Fruit fly (Drosophila melanogaster) whole organism, embryonic: ENCODE measurements around the gene CG7601.

Experiments used
- CG10979 ChIP-seq: fragments of 200-800 bp; sonication (Bioruptor generic); optimal IDR thresholded peaks from 2 replicates; lab custom pipeline; 2018; ENCODE audit warnings: missing biosample characterization, mild to moderate bottlenecking, missing genetic modification characterization, moderate library complexity
- CG11504 ChIP-seq: fragments of 200-800 bp; sonication (Bioruptor generic); optimal IDR thresholded peaks from 3 replicates; lab custom pipeline; 2019; ENCODE audit warnings: missing biosample characterization, mild to moderate bottlenecking, missing genetic modification characterization, moderate library complexity
- CG15073 ChIP-seq: fragments of 200-800 bp; sonication (Bioruptor generic); optimal IDR thresholded peaks from 2 replicates; lab custom pipeline; 2016; ENCODE audit warnings: missing biosample characterization, missing genetic modification characterization
- CG17328 ChIP-seq: fragments of 200-800 bp; sonication (Bioruptor generic); IDR thresholded peaks from 2 replicates; pipeline ENCODE4 v1.3.6; 2022; ENCODE audit warnings: missing biosample characterization, missing genetic modification characterization
- CG18011 ChIP-seq: fragments of 200-800 bp; sonication (Bioruptor generic); optimal IDR thresholded peaks from 2 replicates; lab custom pipeline; 2017; ENCODE audit warnings: missing biosample characterization, missing genetic modification characterization, mild to moderate bottlenecking, moderate library complexity, missing genotype
- CG2120 ChIP-seq: fragments of 200-800 bp; sonication (Bioruptor generic); optimal IDR thresholded peaks from 3 replicates; lab custom pipeline; 2016; ENCODE audit warnings: missing biosample characterization, missing genetic modification characterization
- CG2199 ChIP-seq: fragments of 200-800 bp; sonication (Bioruptor generic); IDR thresholded peaks from 3 replicates; pipeline ENCODE4 v1.3.6; 2022; ENCODE audit warnings: missing biosample characterization, missing genetic modification characterization
- CG2712 ChIP-seq: fragments of 200-800 bp; optimal IDR thresholded peaks from 3 replicates; lab custom pipeline; 2019; ENCODE audit warnings: missing biosample characterization, mild to moderate bottlenecking, missing genetic modification characterization, moderate library complexity
- CG31224 ChIP-seq: fragments of 200-800 bp; sonication (Bioruptor generic); IDR thresholded peaks from 2 replicates; pipeline ENCODE4 v1.3.6; 2022; ENCODE audit warnings: missing biosample characterization, missing genetic modification characterization
- CG6689 ChIP-seq: fragments of 200-800 bp; sonication (Bioruptor generic); IDR thresholded peaks from 2 replicates; pipeline ENCODE4 v1.3.6; 2022; ENCODE audit warnings: missing biosample characterization, missing genetic modification characterization
- CG9932 ChIP-seq: fragments of 200-800 bp; sonication (Bioruptor generic); IDR thresholded peaks from 2 replicates; pipeline ENCODE4 v1.3.6; 2022; ENCODE audit warnings: missing biosample characterization, missing genetic modification characterization
- CHES-1-like ChIP-seq: fragments of 200-800 bp; sonication (Bioruptor generic); optimal IDR thresholded peaks from 2 replicates; lab custom pipeline; 2016; ENCODE audit warnings: missing biosample characterization, missing genetic modification characterization
- D19A ChIP-seq: fragments of 200-800 bp; optimal IDR thresholded peaks from 3 replicates; lab custom pipeline; 2019; ENCODE audit warnings: missing biosample characterization, mild to moderate bottlenecking, missing genetic modification characterization, moderate library complexity
- Hmr ChIP-seq: fragments of 200-800 bp; sonication (Bioruptor generic); optimal IDR thresholded peaks from 3 replicates; lab custom pipeline; 2017; ENCODE audit warnings: mild to moderate bottlenecking, missing biosample characterization, missing genetic modification reagents, missing genetic modification characterization
- Hr51 ChIP-seq, 2 experiments: fragments of 200-800 bp; sonication (Bioruptor generic); optimal IDR thresholded peaks; 2 replicates in 1 of 2; 3 replicates in 1 of 2; lab custom pipeline; 2016 to 2018; ENCODE audit warnings: missing biosample characterization in 2 of 2, missing genetic modification characterization in 2 of 2, mild to moderate bottlenecking in 1 of 2, moderate library complexity in 1 of 2
- MTF-1 ChIP-seq: fragments of 200-800 bp; sonication (Bioruptor generic); optimal IDR thresholded peaks from 2 replicates; lab custom pipeline; 2018; ENCODE audit warnings: missing biosample characterization, mild to moderate bottlenecking, missing genetic modification characterization, borderline replicate concordance
- Myb ChIP-seq: fragments of 200-800 bp; sonication (Bioruptor generic); optimal IDR thresholded peaks from 2 replicates; lab custom pipeline; 2016; ENCODE audit warnings: missing biosample characterization, missing genetic modification characterization
- Nf-YB ChIP-seq: fragments of 200-800 bp; sonication (Bioruptor generic); optimal IDR thresholded peaks from 3 replicates; lab custom pipeline; 2019; ENCODE audit warnings: missing biosample characterization, mild to moderate bottlenecking, missing genetic modification characterization, moderate library complexity
- Nf-YC ChIP-seq: fragments of 200-800 bp; optimal IDR thresholded peaks from 3 replicates; lab custom pipeline; 2019; ENCODE audit warnings: missing biosample characterization, mild to moderate bottlenecking, missing genetic modification characterization, moderate library complexity
- Sox100B ChIP-seq: fragments of 200-800 bp; sonication (Bioruptor generic); optimal IDR thresholded peaks from 3 replicates; lab custom pipeline; 2018; ENCODE audit warnings: missing biosample characterization, mild to moderate bottlenecking, missing genetic modification characterization
- Sry-δ ChIP-seq: fragments of 200-800 bp; sonication (Bioruptor generic); optimal IDR thresholded peaks from 2 replicates; lab custom pipeline; 2016; ENCODE audit warnings: missing biosample characterization, missing genetic modification characterization
- Trl ChIP-seq, 3 experiments: fragments of >200 bp in 2 of 3; fragments of 200-800 bp in 1 of 3; sonication (Bioruptor generic) in 1 of 3; optimal IDR thresholded peaks; 2 replicates in 1 of 3; 3 replicates in 2 of 3; lab custom pipeline; 2016 to 2017; ENCODE audit warnings: missing biosample characterization in 1 of 3, missing genetic modification characterization in 1 of 3
- ara ChIP-seq: fragments of 200-800 bp; sonication (Bioruptor generic); IDR thresholded peaks from 2 replicates; pipeline ENCODE4 v1.3.6; 2022; ENCODE audit warnings: missing biosample characterization, missing genetic modification characterization
- chinmo ChIP-seq: fragments of 200-800 bp; sonication (Bioruptor generic); IDR thresholded peaks from 4 replicates; pipeline ENCODE4 v1.3.6; 2022; ENCODE audit warnings: missing biosample characterization, missing genetic modification characterization; ENCODE audit not compliant: partially characterized antibody
- chm ChIP-seq: fragments of 200-800 bp; sonication (Bioruptor generic); IDR thresholded peaks from 2 replicates; pipeline ENCODE4 v1.3.6; 2022; ENCODE audit warnings: missing biosample characterization, missing genetic modification characterization
- ci ChIP-seq: fragments of 200-800 bp; sonication (Bioruptor generic); IDR thresholded peaks from 3 replicates; pipeline ENCODE4 v1.3.6; 2022; ENCODE audit warnings: missing biosample characterization, missing genetic modification characterization
- crol ChIP-seq: fragments of 200-800 bp; sonication (Bioruptor generic); IDR thresholded peaks from 2 replicates; pipeline ENCODE4 v1.3.6; 2022; ENCODE audit warnings: missing biosample characterization, missing genetic modification characterization
- en ChIP-seq: fragments of 200-800 bp; sonication (Bioruptor generic); optimal IDR thresholded peaks from 2 replicates; lab custom pipeline; 2016; ENCODE audit warnings: missing biosample characterization, missing genetic modification characterization
- fd102C ChIP-seq: fragments of 200-800 bp; sonication (Bioruptor generic); optimal IDR thresholded peaks from 2 replicates; lab custom pipeline; 2018; ENCODE audit warnings: missing biosample characterization, mild to moderate bottlenecking, missing genetic modification characterization, moderate library complexity
- grn ChIP-seq: fragments of 200-800 bp; sonication (Bioruptor generic); optimal IDR thresholded peaks from 3 replicates; lab custom pipeline; 2017; ENCODE audit warnings: missing biosample characterization, missing genetic modification characterization
- gsb-n ChIP-seq: fragments of 200-800 bp; sonication (Bioruptor generic); optimal IDR thresholded peaks from 3 replicates; lab custom pipeline; 2018; ENCODE audit warnings: missing biosample characterization, mild to moderate bottlenecking, missing genetic modification characterization
- mam ChIP-seq: fragments of 200-800 bp; sonication (Bioruptor generic); optimal IDR thresholded peaks from 3 replicates; lab custom pipeline; 2016; ENCODE audit warnings: missing biosample characterization, missing genetic modification characterization
- p53 ChIP-seq: fragments of 200-800 bp; sonication (Bioruptor generic); optimal IDR thresholded peaks from 2 replicates; lab custom pipeline; 2016; ENCODE audit warnings: missing biosample characterization, missing genetic modification characterization
- phol ChIP-seq: fragments of 200-800 bp; sonication (Bioruptor generic); optimal IDR thresholded peaks from 3 replicates; lab custom pipeline; 2018; ENCODE audit warnings: missing biosample characterization, mild to moderate bottlenecking, missing genetic modification characterization, moderate library complexity
- ranshi ChIP-seq: fragments of 200-800 bp; sonication (Bioruptor generic); IDR thresholded peaks from 2 replicates; pipeline ENCODE4 v1.3.6; 2022; ENCODE audit warnings: missing biosample characterization, missing genetic modification characterization
- rib ChIP-seq: fragments of 200-800 bp; sonication (Bioruptor generic); IDR thresholded peaks from 2 replicates; pipeline ENCODE4 v1.3.6; 2022; ENCODE audit warnings: missing biosample characterization, missing genetic modification characterization
- sens ChIP-seq: fragments of 200-800 bp; sonication (Bioruptor generic); peaks from one replicate; lab custom pipeline; 2016; ENCODE audit warnings: missing biosample characterization, missing genetic modification characterization
- sna ChIP-seq: fragments of 200-800 bp; sonication (Bioruptor generic); IDR thresholded peaks from 2 replicates; pipeline ENCODE4 v1.3.6; 2022; ENCODE audit warnings: missing biosample characterization, missing genetic modification characterization; ENCODE audit not compliant: partially characterized antibody
- tio ChIP-seq: fragments of 200-800 bp; sonication (Bioruptor generic); optimal IDR thresholded peaks from 2 replicates; lab custom pipeline; 2017; ENCODE audit warnings: missing biosample characterization, missing genetic modification characterization, inconsistent platforms
- ttk ChIP-seq: fragments of 200-800 bp; sonication (Bioruptor generic); IDR thresholded peaks from 2 replicates; pipeline ENCODE4 v2.1.2; 2022; ENCODE audit warnings: missing biosample characterization, missing genetic modification characterization
- zen ChIP-seq: fragments of 200-800 bp; sonication (Bioruptor generic); optimal IDR thresholded peaks from 3 replicates; lab custom pipeline; 2018; ENCODE audit warnings: missing biosample characterization, mild to moderate bottlenecking, missing genetic modification characterization, moderate library complexity

Gene CG7601

DNA sequence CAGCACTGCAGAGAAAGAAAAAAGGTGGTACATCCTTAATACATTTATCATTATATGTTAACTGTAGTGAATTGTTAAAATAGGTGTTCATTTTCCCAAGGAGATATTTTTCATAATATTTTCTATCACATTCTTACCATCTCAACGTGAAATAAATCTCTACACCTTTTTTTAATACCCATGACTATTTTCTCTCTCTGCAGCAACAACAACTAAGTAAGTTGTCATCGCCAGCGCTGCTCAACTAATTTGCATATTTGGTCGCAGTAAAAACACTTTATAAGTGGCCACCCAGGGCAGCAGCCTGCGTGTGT lies 46.0 kb downstream of the CG7601 start (continued):
- TF ChIP-seq Sry-δ (GFP tag; lab: Kevin White, UChicago) (no peak), Hmr (GFP tag; lab: Kevin White, UChicago) (peak; percentile 24), en (GFP tag; lab: Kevin White, UChicago) (peak; percentile 16), ara (GFP tag; lab: Robert Waterston, UW) (no peak), Hr51 (GFP tag; optimal IDR thresholded peaks at IDR 0.05; lab: Kevin White, UChicago) (peak in 1 of 2 experiments; percentile 55), tio (GFP tag; lab: Kevin White, UChicago) (no peak), ranshi (GFP tag; lab: Robert Waterston, UW) (0 out of 2 replicates have a peak, but pooled peaks have one; percentile 34), p53 (GFP tag; lab: Kevin White, UChicago) (no peak), CG15073 (GFP tag; lab: Kevin White, UChicago) (no peak), CG2199 (GFP tag; lab: Robert Waterston, UW) (no peak), gsb-n (tag; lab: Kevin White, UChicago) (peak; percentile 53), zen (tag; lab: Kevin White, UChicago) (no peak), Trl (optimal IDR thresholded peaks at IDR 0.05; lab: Kevin White, UChicago) (no peak), Trl (GFP tag; optimal IDR thresholded peaks at IDR 0.05; lab: Kevin White, UChicago) (no peak), CG2120 (GFP tag; lab: Kevin White, UChicago) (peak; percentile 0), MTF-1 (GFP tag; lab: Kevin White, UChicago) (no peak), CG6689 (peak; percentile 29; the same call in 1 of the 2 replicates), CG2712 (tag; lab: Kevin White, UChicago) (peak; percentile 54), Myb (GFP tag; lab: Kevin White, UChicago) (no peak), sna (GFP tag; lab: Robert Waterston, UW) (no peak), CG18011 (no peak), mam (no peak), grn (GFP tag; lab: Kevin White, UChicago) (no peak), CG17328 (GFP tag; lab: Robert Waterston, UW) (peak; percentile 43; the same call in 1 of the 2 replicates)

DNA sequence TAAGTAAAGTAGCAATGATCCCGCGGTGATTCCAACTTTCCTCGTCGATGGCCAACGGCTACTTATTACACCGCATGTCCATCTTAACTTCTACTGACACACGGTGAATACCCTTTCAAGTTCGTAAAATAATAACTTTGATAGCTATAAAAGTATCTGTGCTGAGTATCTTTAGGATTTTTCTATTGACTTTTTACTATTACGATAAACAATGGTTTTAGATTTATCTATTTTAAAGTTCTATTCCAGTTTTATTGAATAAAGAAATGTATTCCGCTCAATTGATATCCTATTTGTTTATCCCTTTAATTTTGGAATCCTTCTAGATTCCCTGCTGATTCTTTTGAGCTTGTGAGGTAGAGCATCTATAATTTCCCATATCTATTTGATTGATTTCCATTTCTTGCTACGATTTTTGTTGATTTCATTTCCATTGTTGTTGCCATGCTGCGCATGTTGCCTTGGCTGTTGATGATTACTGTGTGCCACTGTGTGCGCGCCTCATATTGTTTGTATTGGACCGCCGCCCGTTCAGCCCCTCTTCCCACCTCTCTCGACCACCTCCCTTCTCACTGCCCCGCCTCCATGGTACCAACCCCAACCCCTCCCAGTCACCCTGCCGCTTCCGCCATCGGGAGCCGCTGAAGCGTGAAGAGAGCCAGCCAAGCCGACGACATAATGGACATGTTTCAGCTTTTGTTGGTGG lies 46.6 kb downstream of the CG7601 start:
- TF ChIP-seq ttk (GFP tag; lab: Robert Waterston, UW) (peak; percentile 49; the same call in 1 of the 2 replicates), Nf-YC (peak; percentile 71), CG31224 (GFP tag; lab: Robert Waterston, UW) (no peak), D19A (peak; percentile 93), CG10979 (tag; lab: Kevin White, UChicago) (peak; percentile 2), CG11504 (tag; lab: Kevin White, UChicago) (peak; percentile 16), Sox100B (GFP tag; lab: Kevin White, UChicago) (no peak), CG9932 (GFP tag; lab: Robert Waterston, UW) (0 out of 2 replicates have a peak, but pooled peaks have one; percentile 10), chinmo (GFP tag; lab: Robert Waterston, UW) (0 out of 4 replicates have a peak, but pooled peaks have one; percentile 56), crol (peak; percentile 96), ci (peak; percentile 17; the same call in 1 of the 3 replicates), Trl (optimal IDR thresholded peaks at IDR 0.05; lab: Kevin White, UChicago) (peak in 1 of 2 experiments; percentile 1), Trl (GFP tag; optimal IDR thresholded peaks at IDR 0.05; lab: Kevin White, UChicago) (no peak), CHES-1-like (GFP tag; lab: Kevin White, UChicago) (no peak), chm (GFP tag; lab: Robert Waterston, UW) (0 out of 2 replicates have a peak, but pooled peaks have one; percentile 19), rib (no peak), Nf-YB (GFP tag; lab: Kevin White, UChicago) (peak; percentile 57), fd102C (GFP tag; lab: Kevin White, UChicago) (no peak), phol (tag; lab: Kevin White, UChicago) (peak; percentile 17), sens (GFP tag; lab: Kevin White, UChicago) (peak; percentile 79)
